Fruit fly (Drosophila melanogaster) whole organism, adult: ENCODE results near the gene Nplp4.

Source experiments
- CG1620 ChIP-seq: fragments of 200-800 bp; sonication (Bioruptor generic); optimal IDR thresholded peaks from 2 replicates; lab custom pipeline; 2016; ENCODE audit warnings: missing biosample characterization, missing genetic modification characterization
- CG33017 ChIP-seq: fragments of 200-800 bp; sonication (Bioruptor generic); optimal IDR thresholded peaks from 2 replicates; lab custom pipeline; 2018; ENCODE audit warnings: missing biosample characterization, mild to moderate bottlenecking, missing genetic modification characterization, moderate library complexity

DNA sequence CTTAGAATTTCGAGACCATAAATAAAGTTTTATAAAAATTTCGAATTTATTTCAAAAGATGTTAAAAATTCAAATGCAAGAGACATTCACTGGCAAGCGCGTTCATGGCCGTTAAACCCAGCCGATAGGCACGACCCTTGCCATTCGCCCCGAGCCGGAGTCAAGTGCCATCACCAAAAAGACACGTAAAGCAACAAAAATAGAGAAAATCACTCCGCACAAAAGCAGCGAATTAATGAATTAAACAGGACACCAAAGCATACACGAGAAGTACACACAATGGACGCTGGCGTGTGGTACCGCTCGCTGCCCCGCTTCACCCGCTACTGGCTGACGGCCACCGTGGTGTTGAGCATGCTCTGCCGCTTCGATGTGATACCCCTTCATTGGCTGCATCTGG lies 34.3 kb upstream of the Nplp4 start, which contains the start of gene Der-1:
- peak; percentile 4 for TF ChIP-seq CG1620 (GFP tag; lab: Kevin White, UChicago)
- TF ChIP-seq CG33017 (tag; lab: Kevin White, UChicago): no peak
